Fruit fly (Drosophila melanogaster) whole organism, embryonic: ENCODE measurements around the gene CG14835.
A peak's percentile ranks its signal among the peaks of the same experiment; 100 is the strongest.

Source experiments
- Asciz ChIP-seq: fragments of 200-800 bp; sonication (Bioruptor generic); optimal IDR thresholded peaks from 2 replicates; lab custom pipeline; 2017; ENCODE audit warnings: missing biosample characterization, mild to moderate bottlenecking, missing genetic modification characterization, missing genetic modification reagents
- CG10431 ChIP-seq: fragments of 200-800 bp; sonication (Bioruptor generic); optimal IDR thresholded peaks from 3 replicates; lab custom pipeline; 2018; ENCODE audit warnings: missing biosample characterization, mild to moderate bottlenecking, missing genetic modification characterization
- CG10462 ChIP-seq: fragments of 200-800 bp; sonication (Bioruptor generic); optimal IDR thresholded peaks from 2 replicates; lab custom pipeline; 2016; ENCODE audit warnings: missing biosample characterization, missing genetic modification characterization
- CG10543 ChIP-seq: fragments of 200-800 bp; sonication (Bioruptor generic); optimal IDR thresholded peaks from 3 replicates; lab custom pipeline; 2017; ENCODE audit warnings: missing biosample characterization, mild to moderate bottlenecking, missing genetic modification characterization, moderate library complexity
- CG10979 ChIP-seq: fragments of 200-800 bp; sonication (Bioruptor generic); optimal IDR thresholded peaks from 2 replicates; lab custom pipeline; 2018; ENCODE audit warnings: missing biosample characterization, mild to moderate bottlenecking, missing genetic modification characterization, moderate library complexity
- CG11456 ChIP-seq: fragments of 200-800 bp; sonication (Bioruptor generic); IDR thresholded peaks from 3 replicates; pipeline ENCODE4 v1.3.6; 2022; ENCODE audit warnings: missing biosample characterization, missing genetic modification characterization
- CG12104 ChIP-seq: fragments of 200-800 bp; sonication (Bioruptor generic); optimal IDR thresholded peaks from 3 replicates; lab custom pipeline; 2016; ENCODE audit warnings: missing biosample characterization, missing genetic modification characterization
- CG1233 ChIP-seq: fragments of 200-800 bp; sonication (Bioruptor generic); optimal IDR thresholded peaks from 4 replicates; lab custom pipeline; 2018; ENCODE audit warnings: missing biosample characterization, mild to moderate bottlenecking, missing genetic modification characterization
- CG12391 ChIP-seq: fragments of 200-800 bp; sonication (Bioruptor generic); optimal IDR thresholded peaks from 3 replicates; lab custom pipeline; 2018; ENCODE audit warnings: missing biosample characterization, mild to moderate bottlenecking, missing genetic modification characterization, moderate library complexity
- CG12769 ChIP-seq: fragments of 200-800 bp; sonication (Bioruptor generic); optimal IDR thresholded peaks from 2 replicates; lab custom pipeline; 2019; ENCODE audit warnings: missing biosample characterization, mild to moderate bottlenecking, missing genetic modification characterization, moderate library complexity
- CG16863 ChIP-seq: fragments of 200-800 bp; sonication (Bioruptor generic); optimal IDR thresholded peaks from 3 replicates; lab custom pipeline; 2016; ENCODE audit warnings: missing biosample characterization, missing genetic modification characterization
- CG18476 ChIP-seq: fragments of 200-800 bp; sonication (Bioruptor generic); optimal IDR thresholded peaks from 2 replicates; lab custom pipeline; 2016; ENCODE audit warnings: missing biosample characterization, mild to moderate bottlenecking, missing genetic modification characterization
- CG2129 ChIP-seq: fragments of 200-800 bp; sonication (Bioruptor generic); IDR thresholded peaks from 2 replicates; pipeline ENCODE4 v1.3.6; 2022; ENCODE audit warnings: missing biosample characterization, missing genetic modification characterization; ENCODE audit not compliant: partially characterized antibody
- CG31224 ChIP-seq: fragments of 200-800 bp; sonication (Bioruptor generic); IDR thresholded peaks from 2 replicates; pipeline ENCODE4 v1.3.6; 2022; ENCODE audit warnings: missing biosample characterization, missing genetic modification characterization
- CG31365 ChIP-seq: fragments of 200-800 bp; sonication (Bioruptor generic); optimal IDR thresholded peaks from 2 replicates; lab custom pipeline; 2018; ENCODE audit warnings: missing biosample characterization, mild to moderate bottlenecking, missing genetic modification characterization
- CG32772 ChIP-seq: fragments of 200-800 bp; sonication (Bioruptor generic); IDR thresholded peaks from 2 replicates; pipeline ENCODE4 v1.3.6; 2022; ENCODE audit warnings: missing biosample characterization, missing genetic modification characterization
- CG34376 ChIP-seq: fragments of 200-800 bp; sonication (Bioruptor generic); optimal IDR thresholded peaks from 2 replicates; lab custom pipeline; 2018; ENCODE audit warnings: missing biosample characterization, mild to moderate bottlenecking, missing genetic modification characterization
- CG3847 ChIP-seq: fragments of 200-800 bp; sonication (Bioruptor generic); IDR thresholded peaks from 2 replicates; pipeline ENCODE4 v1.3.6; 2022; ENCODE audit warnings: missing biosample characterization, missing genetic modification characterization
- CG43689 ChIP-seq: fragments of 200-800 bp; sonication (Bioruptor generic); IDR thresholded peaks from 2 replicates; pipeline ENCODE4 v1.3.6; 2022; ENCODE audit warnings: missing biosample characterization, missing genetic modification characterization
- CG6254 ChIP-seq: fragments of 200-800 bp; sonication (Bioruptor generic); optimal IDR thresholded peaks from 3 replicates; lab custom pipeline; 2017; ENCODE audit warnings: mild to moderate bottlenecking, missing biosample characterization, missing genetic modification reagents, missing genetic modification characterization
- CG6654 ChIP-seq: fragments of 200-800 bp; sonication (Bioruptor generic); optimal IDR thresholded peaks from 2 replicates; lab custom pipeline; 2017; ENCODE audit warnings: missing biosample characterization, mild to moderate bottlenecking, missing genetic modification characterization
- CG7357 ChIP-seq: fragments of 200-800 bp; sonication (Bioruptor generic); IDR thresholded peaks from 3 replicates; pipeline ENCODE4 v1.3.6; 2022; ENCODE audit warnings: missing biosample characterization, missing genetic modification characterization
- CG8765 ChIP-seq: fragments of 200-800 bp; sonication (Bioruptor generic); IDR thresholded peaks from 2 replicates; pipeline ENCODE4 v1.3.6; 2022; ENCODE audit warnings: missing biosample characterization, missing genetic modification characterization
- Dip3 ChIP-seq: fragments of 200-800 bp; sonication (Bioruptor generic); optimal IDR thresholded peaks from 3 replicates; lab custom pipeline; 2016; ENCODE audit warnings: missing biosample characterization, missing genetic modification characterization
- ERR ChIP-seq: fragments of 200-800 bp; sonication (Bioruptor generic); optimal IDR thresholded peaks from 2 replicates; lab custom pipeline; 2016; ENCODE audit warnings: missing biosample characterization, missing genetic modification characterization
- Elba2 ChIP-seq: fragments of 200-800 bp; sonication (Bioruptor generic); optimal IDR thresholded peaks from 3 replicates; lab custom pipeline; 2016; ENCODE audit warnings: missing biosample characterization, missing genetic modification characterization
- Hr3 ChIP-seq: fragments of 200-800 bp; sonication (Bioruptor generic); optimal IDR thresholded peaks from 3 replicates; lab custom pipeline; 2016; ENCODE audit warnings: missing biosample characterization, missing genetic modification characterization
- Mrtf ChIP-seq: fragments of 200-800 bp; sonication (Bioruptor generic); IDR thresholded peaks from 3 replicates; pipeline ENCODE4 v1.3.6; 2022; ENCODE audit warnings: missing biosample characterization, missing genetic modification characterization
- Myb ChIP-seq: fragments of 200-800 bp; sonication (Bioruptor generic); optimal IDR thresholded peaks from 2 replicates; lab custom pipeline; 2016; ENCODE audit warnings: missing biosample characterization, missing genetic modification characterization
- Nf-YB ChIP-seq: fragments of 200-800 bp; sonication (Bioruptor generic); optimal IDR thresholded peaks from 3 replicates; lab custom pipeline; 2019; ENCODE audit warnings: missing biosample characterization, mild to moderate bottlenecking, missing genetic modification characterization, moderate library complexity
- Nf-YC ChIP-seq: fragments of 200-800 bp; optimal IDR thresholded peaks from 3 replicates; lab custom pipeline; 2019; ENCODE audit warnings: missing biosample characterization, mild to moderate bottlenecking, missing genetic modification characterization, moderate library complexity
- Rfx ChIP-seq: fragments of 200-800 bp; sonication (Bioruptor generic); IDR thresholded peaks from 2 replicates; pipeline ENCODE4 v1.3.6; 2022; ENCODE audit warnings: missing biosample characterization, missing genetic modification characterization
- Scr ChIP-seq: fragments of 200-800 bp; sonication (Bioruptor generic); IDR thresholded peaks from 2 replicates; pipeline ENCODE4 v1.3.6; 2022; ENCODE audit warnings: missing biosample characterization, missing genetic modification characterization; ENCODE audit not compliant: partially characterized antibody
- Xrp1 ChIP-seq: fragments of 200-800 bp; sonication (Bioruptor generic); IDR thresholded peaks from 2 replicates; pipeline ENCODE4 v1.3.6; 2022; ENCODE audit warnings: missing biosample characterization, missing genetic modification characterization
- ab ChIP-seq: fragments of 200-800 bp; sonication (Bioruptor generic); optimal IDR thresholded peaks from 2 replicates; lab custom pipeline; 2016; ENCODE audit warnings: missing biosample characterization, missing genetic modification characterization
- ara ChIP-seq: fragments of 200-800 bp; sonication (Bioruptor generic); IDR thresholded peaks from 2 replicates; pipeline ENCODE4 v1.3.6; 2022; ENCODE audit warnings: missing biosample characterization, missing genetic modification characterization
- ato ChIP-seq: fragments of 200-800 bp; sonication (Bioruptor generic); IDR thresholded peaks from 2 replicates; pipeline ENCODE4 v1.3.6; 2022; ENCODE audit warnings: missing biosample characterization, missing genetic modification characterization; ENCODE audit not compliant: partially characterized antibody
- croc ChIP-seq: fragments of 200-800 bp; sonication (Bioruptor generic); conservative IDR thresholded peaks from 3 replicates; pipeline ENCODE4 v1.3.6; 2022; ENCODE audit warnings: missing biosample characterization, missing genetic modification characterization
- gcm2 ChIP-seq: fragments of 200-800 bp; sonication (Bioruptor generic); optimal IDR thresholded peaks from 2 replicates; lab custom pipeline; 2016; ENCODE audit warnings: missing biosample characterization, missing genetic modification characterization
- gt ChIP-seq: fragments of 200-800 bp; sonication (Bioruptor generic); IDR thresholded peaks from 2 replicates; pipeline ENCODE4 v1.3.6; 2022; ENCODE audit warnings: missing biosample characterization, missing genetic modification characterization
- ind ChIP-seq: fragments of 200-800 bp; sonication (Bioruptor generic); optimal IDR thresholded peaks from 3 replicates; lab custom pipeline; 2016; ENCODE audit warnings: missing biosample characterization, missing genetic modification characterization
- ken ChIP-seq: fragments of 200-800 bp; sonication (Bioruptor generic); IDR thresholded peaks from 3 replicates; pipeline ENCODE4 v1.3.6; 2022; ENCODE audit warnings: missing biosample characterization, missing genetic modification characterization
- lov ChIP-seq, 2 experiments: fragments of 200-800 bp in 1 of 2; fragments of >200 bp in 1 of 2; sonication (Bioruptor generic) in 1 of 2; IDR thresholded peaks in 1 of 2; optimal IDR thresholded peaks in 1 of 2; 2 replicates in 1 of 2; 3 replicates in 1 of 2; pipeline versions ENCODE4 v1.3.6 to Lab custom; 2017 to 2022; ENCODE audit warnings: missing biosample characterization in 1 of 2, missing genetic modification characterization in 1 of 2
- mld ChIP-seq: fragments of 200-800 bp; sonication (Bioruptor generic); IDR thresholded peaks from 3 replicates; pipeline ENCODE4 v1.3.6; 2022; ENCODE audit warnings: missing biosample characterization, missing genetic modification characterization; ENCODE audit not compliant: partially characterized antibody
- nmo ChIP-seq: fragments of 200-800 bp; sonication (Bioruptor generic); optimal IDR thresholded peaks from 2 replicates; lab custom pipeline; 2018; ENCODE audit warnings: missing biosample characterization, mild to moderate bottlenecking, missing genetic modification characterization, moderate library complexity
- pnt ChIP-seq: fragments of 200-800 bp; sonication (Bioruptor generic); optimal IDR thresholded peaks from 3 replicates; lab custom pipeline; 2016; ENCODE audit warnings: missing biosample characterization, missing genetic modification characterization
- slbo ChIP-seq: fragments of 200-800 bp; sonication (Bioruptor generic); IDR thresholded peaks from 2 replicates; pipeline ENCODE4 v1.3.6; 2022; ENCODE audit warnings: missing biosample characterization, missing genetic modification characterization

CG14835 gene

DNA sequence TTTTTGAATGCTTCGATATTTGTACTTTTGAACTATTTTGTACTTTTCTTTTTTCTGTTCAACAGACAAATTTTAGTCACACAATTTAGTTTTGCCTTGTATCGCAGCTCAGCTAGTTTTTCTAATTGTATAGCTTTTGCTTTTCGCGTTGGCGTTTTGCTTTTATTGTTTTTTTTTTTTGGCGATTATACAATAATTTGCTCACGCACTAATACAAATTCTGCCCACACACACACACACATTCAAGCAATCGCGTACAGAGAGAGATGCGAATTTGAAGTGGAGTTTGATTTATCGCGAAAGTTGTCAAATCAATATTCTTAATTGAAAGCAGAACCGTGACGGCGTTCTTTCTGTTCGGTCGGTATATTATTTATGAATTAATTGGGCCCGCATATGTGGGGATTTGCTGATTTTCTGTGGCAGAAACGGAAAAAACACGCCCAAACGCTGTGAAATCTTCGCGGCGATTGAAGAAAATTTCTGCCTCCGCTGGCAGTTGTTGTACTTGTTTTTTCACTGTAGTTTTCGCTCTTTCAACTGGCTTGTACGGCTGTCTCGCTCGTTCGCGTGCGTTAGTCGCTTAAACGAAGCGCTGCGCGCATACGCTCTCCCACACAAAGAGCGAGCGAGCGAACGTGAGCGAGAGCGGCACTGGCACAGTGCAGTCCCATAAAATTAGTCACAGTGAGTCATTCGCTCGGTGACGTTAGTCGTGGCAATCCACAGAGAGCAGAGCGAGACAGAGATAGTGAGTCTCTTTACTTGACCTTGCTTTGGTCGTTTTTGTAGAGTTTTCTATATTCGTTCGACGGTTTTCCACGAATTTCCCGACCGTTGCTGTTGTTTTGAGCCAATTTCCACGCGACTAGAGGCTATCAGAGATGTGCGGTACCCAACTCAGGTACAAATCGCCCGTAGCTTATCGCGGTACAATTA lies 2.3 kb downstream of the CG14835 start, which contains the start of gene Rac2 (continued):
- no peak for TF ChIP-seq Myb (GFP tag; lab: Kevin White, UChicago)
- peak; percentile 14 for TF ChIP-seq Nf-YB (GFP tag; lab: Kevin White, UChicago)
- peak; percentile 7 for TF ChIP-seq CG34376 (GFP tag; lab: Kevin White, UChicago)
- 0 out of 3 replicates have a peak, but pooled peaks have one; percentile 13 for TF ChIP-seq CG7357
- TF ChIP-seq CG1233 (GFP tag; lab: Kevin White, UChicago), result no peak
- peak; percentile 52 for TF ChIP-seq CG12769 (tag; lab: Kevin White, UChicago)
- peak; percentile 40; the same call in 1 of the 2 replicates for TF ChIP-seq Xrp1
- no peak for TF ChIP-seq CG10462 (GFP tag; lab: Kevin White, UChicago)
- peak; percentile 22 for TF ChIP-seq CG10979 (tag; lab: Kevin White, UChicago)
- peak; percentile 26; the same call in 1 of the 2 replicates for TF ChIP-seq CG3847 (GFP tag; lab: Robert Waterston, UW)
- TF ChIP-seq CG12391 (tag; lab: Kevin White, UChicago), result no peak
- no peak for TF ChIP-seq nmo
- TF ChIP-seq Hr3 (GFP tag; lab: Kevin White, UChicago), result no peak
- no peak for TF ChIP-seq CG43689 (GFP tag; lab: Robert Waterston, UW)
- 0 out of 2 replicates have a peak, but pooled peaks have one; percentile 13 for TF ChIP-seq CG31224 (GFP tag; lab: Robert Waterston, UW)
- 0 out of 3 replicates have a peak, but pooled peaks have one; percentile 4 for TF ChIP-seq ken (GFP tag; lab: Robert Waterston, UW)
- peak; percentile 44 for TF ChIP-seq Nf-YC (tag; lab: Kevin White, UChicago)
- 0 out of 2 replicates have a peak, but pooled peaks have one; percentile 33 for TF ChIP-seq slbo
- TF ChIP-seq Mrtf, result no peak
- TF ChIP-seq CG18476, result no peak
- TF ChIP-seq CG6654, result no peak
- TF ChIP-seq ara (GFP tag; lab: Robert Waterston, UW), result 0 out of 2 replicates have a peak, but pooled peaks have one; percentile 20
- no peak for TF ChIP-seq CG16863 (GFP tag; lab: Kevin White, UChicago)
- TF ChIP-seq Scr (GFP tag; lab: Robert Waterston, UW), result peak; percentile 51
- TF ChIP-seq ab (GFP tag; lab: Kevin White, UChicago), result peak; percentile 9
- peak; percentile 39; the same call in 1 of the 2 replicates for TF ChIP-seq CG32772
- no peak for TF ChIP-seq gt (GFP tag; lab: Robert Waterston, UW)
- TF ChIP-seq CG10431 (GFP tag; lab: Kevin White, UChicago), result no peak
- peak; percentile 24 for TF ChIP-seq pnt (GFP tag; lab: Kevin White, UChicago)
- no peak for TF ChIP-seq Asciz (GFP tag; lab: Kevin White, UChicago)
- no peak for TF ChIP-seq Dip3 (GFP tag; lab: Kevin White, UChicago)
- peak; percentile 46 for TF ChIP-seq ERR
- TF ChIP-seq gcm2 (GFP tag; lab: Kevin White, UChicago), result no peak
- no peak for TF ChIP-seq CG31365 (tag; lab: Kevin White, UChicago)
- TF ChIP-seq CG6254 (GFP tag; lab: Kevin White, UChicago), result peak; percentile 35
- TF ChIP-seq CG12104, result no peak
- TF ChIP-seq ato, result no peak
- TF ChIP-seq lov (optimal IDR thresholded peaks at IDR 0.05; lab: Kevin White, UChicago), result no peak
- no peak for TF ChIP-seq lov (GFP tag; IDR thresholded peaks at IDR 0.05; lab: Robert Waterston, UW)
- no peak for TF ChIP-seq CG11456 (GFP tag; lab: Robert Waterston, UW)
- peak; percentile 3 for TF ChIP-seq ind (GFP tag; lab: Kevin White, UChicago)
- no peak for TF ChIP-seq mld (GFP tag; lab: Robert Waterston, UW)
- TF ChIP-seq croc, result no peak
- TF ChIP-seq CG2129 (GFP tag; lab: Robert Waterston, UW), result no peak
- TF ChIP-seq CG10543, result peak; percentile 67
- 0 out of 2 replicates have a peak, but pooled peaks have one; percentile 9 for TF ChIP-seq Rfx (GFP tag; lab: Robert Waterston, UW)
- TF ChIP-seq CG8765 (GFP tag; lab: Robert Waterston, UW), result peak; percentile 26; the same call in 1 of the 2 replicates
- no peak for TF ChIP-seq Elba2 (GFP tag; lab: Kevin White, UChicago)
